Fruit fly (Drosophila melanogaster): Measurements from ENCODE around the gene kirre.

DNA sequence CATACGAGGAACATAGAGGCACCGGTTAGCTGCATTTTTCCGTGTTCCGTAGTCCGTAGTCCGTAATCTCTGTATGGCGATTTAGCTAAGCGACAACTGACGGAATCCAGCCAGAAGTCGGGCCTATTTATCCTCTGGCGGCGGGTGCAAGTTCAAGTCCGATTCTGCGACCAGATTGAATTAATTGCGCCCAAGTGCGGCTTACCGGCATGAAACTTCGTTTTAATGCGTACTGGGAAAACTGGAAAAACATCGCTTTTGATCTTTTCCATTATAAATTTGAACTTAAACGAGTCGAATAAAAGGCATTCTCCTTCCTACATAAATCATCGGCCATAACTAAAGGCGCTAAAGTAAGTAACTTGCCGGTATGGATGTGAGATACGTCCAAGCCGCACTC, 46.4 kb upstream of the kirre start, which contains the start of gene dyw:
- TF ChIP-seq Jra (GFP tag; optimal IDR thresholded peaks at IDR 0.05) (no peak), brk (GFP tag; optimal IDR thresholded peaks at IDR 0.05) (no peak), usp (GFP tag; optimal IDR thresholded peaks at IDR 0.05) (no peak), sv (GFP tag; optimal IDR thresholded peaks at IDR 0.05) (no peak), GATAd (GFP tag; optimal IDR thresholded peaks at IDR 0.05) (no peak), pan (optimal IDR thresholded peaks at IDR 0.05) (no peak), Dif (GFP tag; optimal IDR thresholded peaks at IDR 0.05; ENCODE audit: partially characterized antibody) (no peak), fru (GFP tag; optimal IDR thresholded peaks at IDR 0.05) (no peak), foxo (GFP tag; optimal IDR thresholded peaks at IDR 0.05) (no peak)

Data from whole organism, wandering third instar larva.